Worm (Caenorhabditis elegans): Measurements from ENCODE around the gene F44B9.8.

The F44B9.8 gene

DNA sequence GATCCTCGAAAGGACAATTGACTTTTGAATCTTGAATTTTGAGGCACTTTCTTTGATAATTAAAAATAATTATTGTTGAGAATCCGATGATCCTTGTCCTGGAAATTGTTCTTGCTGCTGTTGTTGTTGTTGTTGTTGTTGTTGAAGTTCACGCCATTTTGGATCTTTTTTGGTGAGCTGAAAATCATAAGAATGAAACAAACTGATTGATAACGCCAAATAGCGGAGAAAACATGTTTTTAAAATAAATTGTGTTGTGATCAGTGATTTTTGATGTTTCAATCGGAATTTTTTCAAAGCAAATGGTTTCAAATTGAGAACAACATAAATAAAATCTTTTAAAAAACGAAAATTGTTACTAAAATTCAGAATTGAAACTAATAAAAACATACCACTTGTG lies 12.4 kb downstream of the F44B9.8 start:
- TF ChIP-seq nhr-23 (tag; optimal IDR thresholded peaks at IDR 0.05), result no peak
- TF ChIP-seq lsy-12 (tag; optimal IDR thresholded peaks at IDR 0.05), result no peak
- TF ChIP-seq aly-2 (tag; optimal IDR thresholded peaks at IDR 0.05), result no peak
- TF ChIP-seq nhr-12 (tag; optimal IDR thresholded peaks at IDR 0.05), result no peak
- TF ChIP-seq elt-3 (tag; optimal IDR thresholded peaks at IDR 0.05), result no peak
- no peak for TF ChIP-seq mml-1 (tag; optimal IDR thresholded peaks at IDR 0.05)
- TF ChIP-seq R02D3.7 (tag; optimal IDR thresholded peaks at IDR 0.05), result no peak
- no peak for TF ChIP-seq nhr-76 (tag; optimal IDR thresholded peaks at IDR 0.05)
- TF ChIP-seq pha-4 (tag; optimal IDR thresholded peaks at IDR 0.05), result no peak
- TF ChIP-seq nhr-28 (tag; optimal IDR thresholded peaks at IDR 0.05), result no peak

DNA sequence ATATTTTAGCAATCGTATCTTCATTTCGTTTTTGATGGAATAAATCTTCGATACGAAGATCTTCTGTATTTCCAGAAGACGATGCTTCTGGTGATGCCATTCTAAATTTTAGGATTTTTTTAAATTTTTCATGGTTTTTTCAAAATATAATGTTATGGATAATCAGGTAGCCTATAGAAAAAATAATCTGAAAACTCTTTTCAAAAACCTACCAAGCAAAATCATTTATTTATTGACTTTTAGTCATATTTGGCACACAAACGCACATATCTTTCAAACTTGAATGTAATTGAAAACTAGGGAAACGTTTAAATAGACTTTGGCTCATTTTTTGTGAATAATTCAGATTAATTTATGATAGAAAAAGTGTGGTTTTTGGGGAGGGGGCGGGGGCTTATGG lies 13.0 kb downstream of the F44B9.8 start, which contains the start of gene F44B9.5:
F44B9.5 (minus strand) TSS at position 101 of the 400 bp plus-strand sequence.
- TF ChIP-seq R02D3.7 (tag; optimal IDR thresholded peaks at IDR 0.05) (no peak), fkh-2 (tag; optimal IDR thresholded peaks at IDR 0.05) (no peak), lsy-12 (tag; optimal IDR thresholded peaks at IDR 0.05) (no peak), nhr-12 (tag; optimal IDR thresholded peaks at IDR 0.05) (no peak)

ce11 chrIII:8013582-8013981 lies 15.9 kb downstream of the F44B9.8 start:
- TF ChIP-seq ceh-28 (tag; optimal IDR thresholded peaks at IDR 0.05) (no peak), daf-12 (tag; optimal IDR thresholded peaks at IDR 0.05) (no peak), nhr-28 (tag; optimal IDR thresholded peaks at IDR 0.05) (no peak), nhr-12 (tag; optimal IDR thresholded peaks at IDR 0.05) (no peak), eor-1 (tag; optimal IDR thresholded peaks at IDR 0.05) (no peak), nhr-77 (tag; optimal IDR thresholded peaks at IDR 0.05) (no peak), aly-2 (tag; optimal IDR thresholded peaks at IDR 0.05) (no peak)

DNA sequence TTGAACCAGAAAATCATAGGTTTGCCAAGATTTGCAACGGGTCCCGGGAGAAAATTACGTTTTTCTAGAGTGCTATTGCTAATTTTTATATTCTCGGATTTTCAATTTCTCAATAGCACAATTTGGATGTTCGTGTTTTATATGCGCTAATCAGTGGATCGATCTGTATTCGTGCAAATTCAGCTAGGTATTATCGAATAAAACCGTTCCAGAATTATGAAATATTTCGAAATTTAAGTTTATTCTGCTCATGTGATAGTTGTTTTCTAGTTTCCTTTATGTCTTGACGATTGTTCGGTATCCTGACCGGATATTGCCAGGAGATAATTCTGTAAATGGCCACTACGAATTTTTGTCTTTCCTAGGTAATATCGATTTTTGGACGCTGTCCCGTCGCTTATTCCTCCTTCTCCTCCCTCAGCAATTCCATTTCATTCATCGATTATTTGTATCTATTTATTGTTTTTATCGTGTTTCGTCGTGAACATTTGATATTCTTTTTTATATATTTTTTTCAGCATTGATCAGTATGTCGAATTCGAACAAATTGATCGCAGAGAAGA lies 19.1 kb downstream of the F44B9.8 start, which contains the start of gene cit-1.2:
cit-1.2 (plus strand) TSS at position 513 of the 563 bp plus-strand sequence.
- no peak for TF ChIP-seq nhr-28 (tag; optimal IDR thresholded peaks at IDR 0.05)
- TF ChIP-seq elt-3 (tag; optimal IDR thresholded peaks at IDR 0.05), result no peak
- TF ChIP-seq aly-2 (tag; optimal IDR thresholded peaks at IDR 0.05), result no peak
- no peak for TF ChIP-seq eor-1 (tag; optimal IDR thresholded peaks at IDR 0.05)
- no peak for TF ChIP-seq ceh-28 (tag; optimal IDR thresholded peaks at IDR 0.05)
- no peak for TF ChIP-seq fos-1 (tag; optimal IDR thresholded peaks at IDR 0.05)
- TF ChIP-seq ztf-4 (tag; optimal IDR thresholded peaks at IDR 0.05), result no peak
- no peak for TF ChIP-seq mdl-1 (tag; optimal IDR thresholded peaks at IDR 0.05)
- TF ChIP-seq nhr-23 (tag; optimal IDR thresholded peaks at IDR 0.05), result no peak
- no peak for TF ChIP-seq lsy-12 (tag; optimal IDR thresholded peaks at IDR 0.05)
- no peak for TF ChIP-seq hmg-11 (tag; optimal IDR thresholded peaks at IDR 0.05)
- TF ChIP-seq elt-1 (tag; optimal IDR thresholded peaks at IDR 0.05), result no peak
- no peak for TF ChIP-seq lin-15B (tag; optimal IDR thresholded peaks at IDR 0.05)
- TF ChIP-seq unc-62 (GFP tag; optimal IDR thresholded peaks at IDR 0.05), result no peak
- no peak for TF ChIP-seq ceh-16 (tag; optimal IDR thresholded peaks at IDR 0.05)
- no peak for TF ChIP-seq tbx-2 (tag; optimal IDR thresholded peaks at IDR 0.05)
- no peak for TF ChIP-seq pqm-1 (tag; optimal IDR thresholded peaks at IDR 0.05)
- TF ChIP-seq egl-5 (tag; optimal IDR thresholded peaks at IDR 0.05), result no peak

DNA sequence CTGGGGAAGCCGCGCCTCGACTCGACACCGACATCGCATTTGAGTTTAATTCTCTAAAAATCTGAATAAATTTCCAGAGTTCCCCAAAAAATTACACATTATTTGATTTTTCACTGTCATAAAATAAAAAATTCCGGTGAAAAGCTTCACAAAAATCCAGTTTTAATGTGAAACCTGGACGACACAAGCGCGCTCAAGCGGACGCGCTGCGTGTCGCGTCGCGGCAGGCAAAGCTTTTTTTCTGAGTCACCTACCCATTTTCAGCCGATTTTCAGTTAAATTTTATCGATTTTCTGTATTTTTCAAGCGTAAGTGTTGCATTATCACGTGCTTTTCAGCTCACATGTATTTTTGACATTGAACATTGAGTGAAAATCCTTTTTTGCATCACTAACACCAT lies 19.7 kb downstream of the F44B9.8 start, which contains the start of gene cit-1.1:
cit-1.1 (minus strand) TSS at position 53 of the 400 bp plus-strand sequence.
- TF ChIP-seq nhr-237 (tag; optimal IDR thresholded peaks at IDR 0.05) (no peak), lsy-12 (tag; optimal IDR thresholded peaks at IDR 0.05) (no peak), hmg-11 (tag; optimal IDR thresholded peaks at IDR 0.05) (peak; percentile 36), nhr-28 (tag; optimal IDR thresholded peaks at IDR 0.05) (no peak), zag-1 (tag; optimal IDR thresholded peaks at IDR 0.05) (no peak), nhr-25 (tag; optimal IDR thresholded peaks at IDR 0.05) (no peak), lin-39 (tag; optimal IDR thresholded peaks at IDR 0.05) (peak; percentile 59), elt-2 (tag; optimal IDR thresholded peaks at IDR 0.05) (peak; percentile 19), egl-5 (tag; optimal IDR thresholded peaks at IDR 0.05) (peak; percentile 37), nfya-1 (tag; optimal IDR thresholded peaks at IDR 0.05; ENCODE audit: insufficient read depth) (peak; percentile 46), lin-15B (tag; optimal IDR thresholded peaks at IDR 0.05) (peak; percentile 60), pha-4 (tag; optimal IDR thresholded peaks at IDR 0.05) (peak; percentile 11)
